Worm (Caenorhabditis elegans): ENCODE measurements around the gene C08E8.11.
"Not testable (repeated sequence)": the region's sequence is repeated elsewhere in the genome, so short reads cannot be mapped to it uniquely, and the experiment has no call there.

ce11 chrV:18302414-18302813 is 48.4 kb upstream of the C08E8.11 start, which contains the start of gene Y51A2A.6:
- TF ChIP-seq pha-4 (GFP tag; IDR thresholded peaks at IDR 0.05); pha-4 (tag; optimal IDR thresholded peaks at IDR 0.05); ama-1 (optimal IDR thresholded peaks at IDR 0.05); ztf-11 (tag; optimal IDR thresholded peaks at IDR 0.05); dmd-8 (GFP tag; IDR thresholded peaks at IDR 0.05); egl-27 (tag; optimal IDR thresholded peaks at IDR 0.05); nhr-77 (tag; optimal IDR thresholded peaks at IDR 0.05); nhr-237 (tag; optimal IDR thresholded peaks at IDR 0.05); nhr-11 (tag; optimal IDR thresholded peaks at IDR 0.05); lin-13 (GFP tag; optimal IDR thresholded peaks at IDR 0.05); fkh-10 (GFP tag; optimal IDR thresholded peaks at IDR 0.05); dve-1 (tag; optimal IDR thresholded peaks at IDR 0.05; ENCODE audit: insufficient read depth); F44E2.7 (GFP tag; IDR thresholded peaks at IDR 0.05); lir-3 (tag; optimal IDR thresholded peaks at IDR 0.05): not testable (repeated sequence)
